Worm (Caenorhabditis elegans): ENCODE data around the gene irg-2.

- no peak for TF ChIP-seq ztf-23 (GFP tag; IDR thresholded peaks at IDR 0.05)
- TF ChIP-seq T22C8.4 (GFP tag; IDR thresholded peaks at IDR 0.05): no peak
These were observed 39.3 kb downstream of the irg-2 start, which contains the start of gene srh-211 for ce11 chrV:4081283-4081682.
